Worm (Caenorhabditis elegans) whole organism, mixed stage, embryonic: ENCODE data around the gene Y55F3C.17.

Experiments used
- M03D4.4 ChIP-seq: sonication (generic microtip); optimal IDR thresholded peaks from 2 replicates; lab custom pipeline; 2017; ENCODE audit warnings: mild to moderate bottlenecking, missing genetic modification characterization, missing compliant biosample characterization
- bed-3 ChIP-seq: fragments of 200-800 bp; sonication (Bioruptor generic); optimal IDR thresholded peaks from 3 replicates; lab custom pipeline; 2018; ENCODE audit warnings: mild to moderate bottlenecking, missing genetic modification characterization, moderate library complexity, missing compliant biosample characterization
- blmp-1 ChIP-seq: fragments of 150-350 bp; optimal IDR thresholded peaks from 2 replicates; lab custom pipeline; 2014; ENCODE audit warnings: missing biosample characterization, missing genetic modification characterization
- ceh-39 ChIP-seq: fragments of 150-350 bp; optimal IDR thresholded peaks from 2 replicates; lab custom pipeline; 2014; ENCODE audit warnings: missing biosample characterization, missing genetic modification characterization
- ceh-43 ChIP-seq: fragments of 200-800 bp; sonication (Bioruptor generic); optimal IDR thresholded peaks from 2 replicates; lab custom pipeline; 2018; ENCODE audit warnings: mild to moderate bottlenecking, missing genetic modification characterization, moderate library complexity, missing compliant biosample characterization
- ceh-83 ChIP-seq: fragments of 200-800 bp; sonication (Bioruptor generic); optimal IDR thresholded peaks from 2 replicates; lab custom pipeline; 2018; ENCODE audit warnings: mild to moderate bottlenecking, missing genetic modification characterization, missing compliant biosample characterization
- ces-1 ChIP-seq: fragments of 150-350 bp; optimal IDR thresholded peaks from 2 replicates; lab custom pipeline; 2014; ENCODE audit warnings: missing biosample characterization, missing genetic modification reagents, missing genetic modification characterization
- cnd-1 ChIP-seq: fragments of 200-800 bp; sonication (Bioruptor generic); optimal IDR thresholded peaks from 2 replicates; lab custom pipeline; 2018; ENCODE audit warnings: mild to moderate bottlenecking, missing genetic modification characterization, missing compliant biosample characterization
- drap-1 ChIP-seq: fragments of 200-800 bp; sonication (Bioruptor generic); optimal IDR thresholded peaks from 3 replicates; lab custom pipeline; 2018; ENCODE audit warnings: mild to moderate bottlenecking, missing genetic modification characterization, missing compliant biosample characterization
- elt-1 ChIP-seq: sonication (generic microtip); optimal IDR thresholded peaks from 2 replicates; lab custom pipeline; 2017; ENCODE audit warnings: missing genetic modification characterization, mild to moderate bottlenecking, missing compliant biosample characterization, antibody characterized with exemption, moderate library complexity, borderline replicate concordance; ENCODE audit not compliant: insufficient read depth
- elt-3 ChIP-seq: fragments of 150-350 bp; optimal IDR thresholded peaks from 2 replicates; lab custom pipeline; 2014; ENCODE audit warnings: missing biosample characterization, missing genetic modification characterization
- flh-1 ChIP-seq: fragments of 200-800 bp; sonication (Bioruptor generic); optimal IDR thresholded peaks from 2 replicates; lab custom pipeline; 2018; ENCODE audit warnings: mild to moderate bottlenecking, missing genetic modification characterization, moderate library complexity, missing compliant biosample characterization
- ham-2 ChIP-seq: fragments of 200-800 bp; sonication (Bioruptor generic); optimal IDR thresholded peaks from 2 replicates; lab custom pipeline; 2018; ENCODE audit warnings: mild to moderate bottlenecking, missing genetic modification characterization, missing compliant biosample characterization
- hlh-1 ChIP-seq: fragments of 150-350 bp; optimal IDR thresholded peaks from 2 replicates; lab custom pipeline; 2014; ENCODE audit warnings: missing biosample characterization, missing genetic modification reagents, missing genetic modification characterization
- lin-13 ChIP-seq: fragments of 150-350 bp; optimal IDR thresholded peaks from 2 replicates; lab custom pipeline; 2014; ENCODE audit warnings: missing biosample characterization, missing genetic modification characterization
- lin-32 ChIP-seq: fragments of 200-800 bp; sonication (Bioruptor generic); optimal IDR thresholded peaks from 2 replicates; lab custom pipeline; 2018; ENCODE audit warnings: mild to moderate bottlenecking, missing genetic modification characterization, missing compliant biosample characterization
- lsy-2 ChIP-seq: fragments of 150-350 bp; optimal IDR thresholded peaks from 2 replicates; lab custom pipeline; 2014; ENCODE audit warnings: missing biosample characterization, missing genetic modification characterization
- mab-5 ChIP-seq: fragments of 150-350 bp; optimal IDR thresholded peaks from 2 replicates; lab custom pipeline; 2014; ENCODE audit warnings: missing biosample characterization, missing genetic modification characterization
- mep-1 ChIP-seq: fragments of 150-350 bp; optimal IDR thresholded peaks from 2 replicates; lab custom pipeline; 2017; ENCODE audit warnings: missing biosample characterization, missing genetic modification reagents, missing genetic modification characterization, inconsistent platforms
- mls-2 ChIP-seq: sonication (generic microtip); optimal IDR thresholded peaks from 2 replicates; lab custom pipeline; 2016; ENCODE audit warnings: mild to moderate bottlenecking, missing genetic modification characterization, moderate library complexity, missing compliant biosample characterization
- nhr-12 ChIP-seq: fragments of 150-350 bp; optimal IDR thresholded peaks from 2 replicates; lab custom pipeline; 2014; ENCODE audit warnings: missing biosample characterization, missing genetic modification characterization
- nhr-2 ChIP-seq: fragments of 150-350 bp; optimal IDR thresholded peaks from 2 replicates; lab custom pipeline; 2014; ENCODE audit warnings: missing biosample characterization, missing genetic modification characterization
- nhr-237 ChIP-seq: fragments of 150-350 bp; optimal IDR thresholded peaks from 2 replicates; lab custom pipeline; 2014; ENCODE audit warnings: missing biosample characterization, missing genetic modification characterization
- nhr-28 ChIP-seq: fragments of 150-350 bp; optimal IDR thresholded peaks from 2 replicates; lab custom pipeline; 2014; ENCODE audit warnings: missing biosample characterization, missing genetic modification characterization
- nhr-76 ChIP-seq: sonication (generic microtip); optimal IDR thresholded peaks from 2 replicates; lab custom pipeline; 2017; ENCODE audit warnings: missing biosample characterization, missing genetic modification characterization
- pha-4 ChIP-seq: fragments of 150-350 bp; optimal IDR thresholded peaks from 2 replicates; lab custom pipeline; 2018; ENCODE audit warnings: missing biosample characterization, missing genetic modification reagents, missing genetic modification characterization
- sem-2 ChIP-seq: fragments of 200-800 bp; sonication (Bioruptor generic); optimal IDR thresholded peaks from 2 replicates; lab custom pipeline; 2018; ENCODE audit warnings: mild to moderate bottlenecking, missing genetic modification characterization, missing compliant biosample characterization
- snpc-4 ChIP-seq: fragments of 150-350 bp; optimal IDR thresholded peaks from 2 replicates; lab custom pipeline; 2014; ENCODE audit warnings: missing biosample characterization, missing genetic modification characterization
- sptf-1 ChIP-seq: sonication (generic microtip); optimal IDR thresholded peaks from 2 replicates; lab custom pipeline; 2017; ENCODE audit warnings: mild to moderate bottlenecking, missing genetic modification characterization, moderate library complexity, missing compliant biosample characterization
- tbx-8 ChIP-seq: fragments of 200-800 bp; sonication (Bioruptor generic); optimal IDR thresholded peaks from 2 replicates; lab custom pipeline; 2018; ENCODE audit warnings: mild to moderate bottlenecking, missing genetic modification characterization, moderate library complexity, missing compliant biosample characterization
- unc-120 ChIP-seq: sonication (generic microtip); optimal IDR thresholded peaks from 2 replicates; lab custom pipeline; 2017; ENCODE audit warnings: missing genetic modification characterization, missing compliant biosample characterization; ENCODE audit not compliant: poor library complexity, severe bottlenecking
- unc-39 ChIP-seq: fragments of 150-350 bp; optimal IDR thresholded peaks from 2 replicates; lab custom pipeline; 2014; ENCODE audit warnings: missing biosample characterization, missing genetic modification characterization
- unc-62 ChIP-seq: fragments of 150-350 bp; optimal IDR thresholded peaks from 2 replicates; lab custom pipeline; 2014; ENCODE audit warnings: missing biosample characterization, missing genetic modification reagents, missing genetic modification characterization
- zip-8 ChIP-seq: fragments of 150-350 bp; optimal IDR thresholded peaks from 2 replicates; lab custom pipeline; 2014; ENCODE audit warnings: missing biosample characterization, missing genetic modification characterization
- ztf-11 ChIP-seq: fragments of 150-350 bp; optimal IDR thresholded peaks from 2 replicates; lab custom pipeline; 2014; ENCODE audit warnings: missing biosample characterization, missing genetic modification characterization

Gene Y55F3C.17

ce11 chrIV:654526-655440, 43.4 kb downstream of the Y55F3C.17 start, which contains the start of the genes rpl-15 and K11H12.8:
Gene rpl-15, minus strand, starts transcription at chrIV:654576.
Gene K11H12.8, plus strand, starts transcription at chrIV:655390.
- TF ChIP-seq sem-2 (GFP tag; lab: Kevin White, UChicago) (peak; percentile 76), cnd-1 (tag; lab: Kevin White, UChicago) (peak; percentile 96), lin-32 (GFP tag; lab: Kevin White, UChicago) (peak; percentile 75), lin-13 (peak; percentile 100), mls-2 (tag; lab: Kevin White, UChicago) (peak; percentile 95), elt-3 (peak; percentile 83), ces-1 (GFP tag; lab: Kevin White, UChicago) (peak; percentile 85), snpc-4 (tag; lab: Kevin White, UChicago) (no peak), nhr-76 (tag; lab: Kevin White, UChicago) (no peak), tbx-8 (GFP tag; lab: Kevin White, UChicago) (peak; percentile 94), nhr-12 (tag; lab: Kevin White, UChicago) (peak; percentile 76), M03D4.4 (tag; lab: Kevin White, UChicago) (peak; percentile 97), zip-8 (tag; lab: Kevin White, UChicago) (no peak), drap-1 (GFP tag; lab: Kevin White, UChicago) (peak; percentile 92), ceh-83 (GFP tag; lab: Kevin White, UChicago) (peak; percentile 93), bed-3 (peak; percentile 73), nhr-237 (peak; percentile 99), lsy-2 (tag; lab: Kevin White, UChicago) (peak; percentile 100), blmp-1 (peak; percentile 38), flh-1 (GFP tag; lab: Kevin White, UChicago) (peak; percentile 62), elt-1 (peak; percentile 74), unc-39 (peak; percentile 62), unc-120 (peak; percentile 94), hlh-1 (peak; percentile 90), ceh-43 (GFP tag; lab: Kevin White, UChicago) (peak; percentile 93), nhr-2 (tag; lab: Kevin White, UChicago) (peak; percentile 62), pha-4 (peak; percentile 100), sptf-1 (tag; lab: Kevin White, UChicago) (peak; percentile 98), nhr-28 (peak; percentile 78), ham-2 (GFP tag; lab: Kevin White, UChicago) (peak; percentile 88), unc-62 (GFP tag; lab: Kevin White, UChicago) (peak; percentile 93), ceh-39 (peak; percentile 96), ztf-11 (tag; lab: Kevin White, UChicago) (peak; percentile 92), mep-1 (tag; lab: Kevin White, UChicago) (peak; percentile 100), mab-5 (tag; lab: Kevin White, UChicago) (peak; percentile 86)
- TF ChIP-seq, all 35 proteins: peak for 32

ce11 chrIV:653138-653848, 44.9 kb downstream of the Y55F3C.17 start, which contains the start of gene K11H12.1:
Gene K11H12.1, minus strand, starts transcription at chrIV:653421.
- TF ChIP-seq tbx-8 (GFP tag; lab: Kevin White, UChicago) = no peak
- no peak for TF ChIP-seq ceh-83 (GFP tag; lab: Kevin White, UChicago)
- no peak for TF ChIP-seq elt-1
- no peak for TF ChIP-seq nhr-12 (tag; lab: Kevin White, UChicago)
- TF ChIP-seq pha-4 = no peak
- TF ChIP-seq, all 35 proteins: peak for 0

ce11 chrIV:649365-649764, 48.8 kb downstream of the Y55F3C.17 start, which contains the start of gene K11H12.9:
Gene K11H12.9, plus strand, starts transcription at chrIV:649665.
- TF ChIP-seq nhr-76 (tag; lab: Kevin White, UChicago) = no peak
- no peak for TF ChIP-seq nhr-2 (tag; lab: Kevin White, UChicago)
- TF ChIP-seq snpc-4 (tag; lab: Kevin White, UChicago) = no peak
- TF ChIP-seq ztf-11 (tag; lab: Kevin White, UChicago) = no peak
- TF ChIP-seq unc-62 (GFP tag; lab: Kevin White, UChicago) = no peak
- no peak for TF ChIP-seq nhr-28
- TF ChIP-seq tbx-8 (GFP tag; lab: Kevin White, UChicago) = no peak
- no peak for TF ChIP-seq M03D4.4 (tag; lab: Kevin White, UChicago)
- no peak for TF ChIP-seq blmp-1
- TF ChIP-seq lsy-2 (tag; lab: Kevin White, UChicago) = no peak
- no peak for TF ChIP-seq elt-3
- no peak for TF ChIP-seq lin-13
- no peak for TF ChIP-seq unc-39
- no peak for TF ChIP-seq elt-1
- no peak for TF ChIP-seq sem-2 (GFP tag; lab: Kevin White, UChicago)
- no peak for TF ChIP-seq ceh-39
- TF ChIP-seq lin-32 (GFP tag; lab: Kevin White, UChicago) = no peak
- no peak for TF ChIP-seq ces-1 (GFP tag; lab: Kevin White, UChicago)
- no peak for TF ChIP-seq ham-2 (GFP tag; lab: Kevin White, UChicago)
- no peak for TF ChIP-seq hlh-1
